Worm (Caenorhabditis elegans): ENCODE measurements around the gene C14A6.6.

DNA sequence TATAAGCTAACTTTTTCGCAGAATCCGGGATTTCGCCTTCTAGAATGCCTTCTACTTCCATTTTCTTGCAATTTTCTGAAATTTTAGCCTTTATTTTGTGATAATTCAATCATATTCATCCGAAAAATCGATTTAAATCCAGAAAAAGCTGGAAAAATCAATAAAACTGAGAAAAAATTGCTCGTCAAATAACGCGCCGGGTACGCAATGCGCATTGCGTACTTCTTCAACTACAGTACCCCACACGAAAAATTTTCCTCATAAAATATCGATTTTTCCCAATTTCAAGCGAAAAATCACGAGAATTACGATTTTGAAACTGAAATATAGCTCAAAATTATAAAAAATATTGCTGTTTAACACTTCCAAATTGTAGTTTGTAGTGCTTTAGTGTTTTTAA lies 36.0 kb downstream of the C14A6.6 start, which contains the start of gene Y37H2A.12:
- TF ChIP-seq elt-4 (tag; optimal IDR thresholded peaks at IDR 0.05) (no peak), ceh-48 (tag; optimal IDR thresholded peaks at IDR 0.05) (no peak), nhr-11 (tag; optimal IDR thresholded peaks at IDR 0.05) (no peak), ets-4 (tag; optimal IDR thresholded peaks at IDR 0.05) (no peak), F13H6.1 (tag; optimal IDR thresholded peaks at IDR 0.05) (no peak), zip-5 (tag; optimal IDR thresholded peaks at IDR 0.05) (no peak), syd-9 (tag; optimal IDR thresholded peaks at IDR 0.05) (no peak), unc-55 (GFP tag; optimal IDR thresholded peaks at IDR 0.05) (no peak), tbx-7 (tag; optimal IDR thresholded peaks at IDR 0.05) (no peak), madf-2 (tag; optimal IDR thresholded peaks at IDR 0.05) (no peak), unc-3 (GFP tag; conservative IDR thresholded peaks at IDR 0.05) (no peak), unc-3 (tag; optimal IDR thresholded peaks at IDR 0.05) (no peak), ztf-16 (tag; optimal IDR thresholded peaks at IDR 0.05) (no peak)

Data from whole organism, late embryonic.